Comparison of ENCODE assay signal across 2 fruit fly cellular contexts in the genomic region with DNA sequence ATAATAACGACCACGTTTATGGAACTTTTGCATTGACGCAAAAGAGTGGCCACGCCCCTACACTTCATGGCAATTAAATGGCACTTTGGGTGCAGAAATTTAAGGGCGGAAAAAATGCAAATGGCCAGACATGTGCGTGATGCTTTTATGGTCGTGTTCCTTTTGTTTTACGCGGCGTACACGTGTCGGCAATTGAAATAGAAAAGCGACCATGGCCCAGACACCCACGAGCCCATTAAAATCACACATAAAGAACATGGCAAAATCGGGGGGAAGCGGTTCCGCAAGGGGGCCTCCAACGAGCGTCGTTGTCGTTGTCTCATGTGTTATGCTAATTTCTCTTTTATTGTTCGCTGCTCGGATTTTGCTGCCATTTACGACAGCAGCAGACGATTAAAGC.
TF ChIP-seq lines count a peak whose summit lies in the region.

No protein-coding gene starts in this region.

- no peak for TF ChIP-seq CTCF in whole organism, embryonic (GFP tag; optimal IDR thresholded peaks at IDR 0.05; lab: Kevin White, UChicago)

TF ChIP-seq in whole organism, adult, 20 proteins besides CTCF, POLR2A, EP300 and RAD21:
- no peak for TF ChIP-seq CG7045 (GFP tag; optimal IDR thresholded peaks at IDR 0.05; lab: Kevin White, UChicago)
- peak; percentile 19 for TF ChIP-seq kay (GFP tag; lab: Kevin White, UChicago; ENCODE audit: borderline replicate concordance)

TF ChIP-seq in whole organism, embryonic, 481 proteins besides CTCF, POLR2A, EP300 and RAD21:
- TF ChIP-seq CG17802 (tag; optimal IDR thresholded peaks at IDR 0.05; lab: Kevin White, UChicago), result no peak
- TF ChIP-seq Med (GFP tag; lab: Kevin White, UChicago), result peak; percentile 48
- no peak for TF ChIP-seq CG9797 (GFP tag; optimal IDR thresholded peaks at IDR 0.05; lab: Kevin White, UChicago)
- peak; percentile 28 for TF ChIP-seq CG12769 (tag; optimal IDR thresholded peaks at IDR 0.05; lab: Kevin White, UChicago)
- peak; percentile 19; the same call in 1 of the 2 replicates for TF ChIP-seq crol (GFP tag; IDR thresholded peaks at IDR 0.05; lab: Robert Waterston, UW)
- TF ChIP-seq cwo (GFP tag; optimal IDR thresholded peaks at IDR 0.05; lab: Kevin White, UChicago), result peak; percentile 30
- TF ChIP-seq chinmo (GFP tag; IDR thresholded peaks at IDR 0.05; lab: Robert Waterston, UW; ENCODE audit: partially characterized antibody), result 0 out of 4 replicates have a peak, but pooled peaks have one; percentile 23
- TF ChIP-seq zfh1 (GFP tag; IDR thresholded peaks at IDR 0.05; lab: Robert Waterston, UW), result no peak
- TF ChIP-seq dmrt99B (tag; optimal IDR thresholded peaks at IDR 0.05; lab: Kevin White, UChicago), result no peak
- peak; percentile 75; the same call in 2 of the 3 replicates for TF ChIP-seq sr (GFP tag; IDR thresholded peaks at IDR 0.05; lab: Robert Waterston, UW)
- no peak for TF ChIP-seq CG7372 (GFP tag; IDR thresholded peaks at IDR 0.05; lab: Robert Waterston, UW)
- no peak for TF ChIP-seq CG15073 (GFP tag; optimal IDR thresholded peaks at IDR 0.05; lab: Kevin White, UChicago)
- peak; percentile 39 for TF ChIP-seq mirr (GFP tag; optimal IDR thresholded peaks at IDR 0.05; lab: Kevin White, UChicago)
- no peak for TF ChIP-seq ssp (GFP tag; IDR thresholded peaks at IDR 0.05; lab: Robert Waterston, UW)
- TF ChIP-seq tna (GFP tag; IDR thresholded peaks at IDR 0.05; lab: Robert Waterston, UW; ENCODE audit: partially characterized antibody), result 0 out of 2 replicates have a peak, but pooled peaks have one; percentile 22
- TF ChIP-seq Hey (tag; optimal IDR thresholded peaks at IDR 0.05; lab: Kevin White, UChicago), result peak; percentile 69
- no peak for TF ChIP-seq CG1602 (GFP tag; optimal IDR thresholded peaks at IDR 0.05; lab: Kevin White, UChicago)
- no peak for TF ChIP-seq CG4707 (GFP tag; optimal IDR thresholded peaks at IDR 0.05; lab: Kevin White, UChicago)
- TF ChIP-seq CG16779 (GFP tag; IDR thresholded peaks at IDR 0.05; lab: Robert Waterston, UW), result 0 out of 2 replicates have a peak, but pooled peaks have one; percentile 19
- TF ChIP-seq ftz-f1 (GFP tag; optimal IDR thresholded peaks at IDR 0.05; lab: Kevin White, UChicago), result peak; percentile 26
